Worm (Caenorhabditis elegans) whole organism, L4/young adult: ENCODE measurements around the gene aman-1.

Source experiments
- W03F9.2 ChIP-seq: fragments of 150-350 bp; optimal IDR thresholded peaks from 2 replicates; lab custom pipeline; 2014; ENCODE audit warnings: missing biosample characterization, missing genetic modification characterization
- dao-5 ChIP-seq: sonication (generic microtip); optimal IDR thresholded peaks from 2 replicates; lab custom pipeline; 2016; ENCODE audit warnings: missing genotype, missing genetic modification characterization, moderate library complexity, missing compliant biosample characterization
- him-1 ChIP-seq: sonication (generic microtip); optimal IDR thresholded peaks from 2 replicates; lab custom pipeline; 2016; ENCODE audit warnings: missing genotype, missing genetic modification reagents, missing genetic modification characterization, missing compliant biosample characterization

DNA sequence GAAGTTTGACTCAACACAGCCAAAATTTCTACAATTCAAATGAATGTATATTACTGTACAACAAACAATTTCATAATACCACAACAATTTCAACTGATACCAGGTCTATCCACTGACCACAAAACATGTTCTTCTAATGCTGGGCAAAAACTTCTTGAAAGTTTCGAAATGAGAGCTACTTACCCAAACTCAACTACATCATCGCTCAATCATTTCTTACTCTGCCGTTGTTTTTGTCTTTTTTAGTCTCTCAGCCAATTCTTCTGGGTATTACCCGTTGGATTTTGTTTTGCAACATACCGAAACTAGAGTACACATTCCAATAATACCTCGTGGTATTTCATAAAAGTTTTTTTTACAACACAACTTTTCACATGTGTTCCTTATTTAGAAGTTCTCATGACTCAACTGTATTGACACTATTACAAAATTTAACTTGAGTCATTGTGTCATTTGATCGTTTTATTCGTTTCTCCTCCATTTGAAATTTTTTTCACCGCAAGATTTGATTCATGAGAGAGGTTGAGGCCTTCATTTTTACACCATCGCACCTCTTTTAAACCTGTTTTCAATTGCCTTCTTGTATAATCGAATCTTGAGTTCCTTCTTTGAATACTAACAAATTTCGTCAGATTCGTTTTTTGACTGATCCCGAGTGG, 50.4 kb downstream of the aman-1 start, which contains the start of gene F43C9.2:
- TF ChIP-seq him-1 (tag; lab: Kevin White, UChicago): no peak
- no peak for TF ChIP-seq W03F9.2 (tag; lab: Kevin White, UChicago)
- no peak for TF ChIP-seq dao-5 (tag; lab: Kevin White, UChicago)
